Fruit fly (Drosophila melanogaster) whole organism, embryonic: ENCODE data around the gene Shc.

Source experiments
- CG10274 ChIP-seq: fragments of 200-800 bp; sonication (Bioruptor generic); optimal IDR thresholded peaks from 3 replicates; lab custom pipeline; 2017; ENCODE audit warnings: missing biosample characterization, mild to moderate bottlenecking, missing genetic modification characterization
- CG10321 ChIP-seq: fragments of 200-800 bp; sonication (Bioruptor generic); IDR thresholded peaks from 2 replicates; pipeline ENCODE4 v1.3.6; 2022; ENCODE audit warnings: missing biosample characterization, missing genetic modification characterization
- CG10979 ChIP-seq: fragments of 200-800 bp; sonication (Bioruptor generic); optimal IDR thresholded peaks from 2 replicates; lab custom pipeline; 2018; ENCODE audit warnings: missing biosample characterization, mild to moderate bottlenecking, missing genetic modification characterization, moderate library complexity
- CG11504 ChIP-seq: fragments of 200-800 bp; sonication (Bioruptor generic); optimal IDR thresholded peaks from 3 replicates; lab custom pipeline; 2019; ENCODE audit warnings: missing biosample characterization, mild to moderate bottlenecking, missing genetic modification characterization, moderate library complexity
- CG11560 ChIP-seq: fragments of 200-800 bp; sonication (Bioruptor generic); IDR thresholded peaks from 3 replicates; pipeline ENCODE4 v1.3.6; 2022; ENCODE audit warnings: missing biosample characterization, missing genetic modification characterization
- CG12299 ChIP-seq: fragments of 200-800 bp; sonication (Bioruptor generic); optimal IDR thresholded peaks from 2 replicates; lab custom pipeline; 2018; ENCODE audit warnings: missing biosample characterization, mild to moderate bottlenecking, missing genetic modification characterization
- CG13123 ChIP-seq: fragments of 200-800 bp; sonication (Bioruptor generic); optimal IDR thresholded peaks from 2 replicates; lab custom pipeline; 2016; ENCODE audit warnings: missing biosample characterization, missing genetic modification characterization
- CG13775 ChIP-seq: fragments of 200-800 bp; sonication (Bioruptor generic); optimal IDR thresholded peaks from 3 replicates; lab custom pipeline; 2017; ENCODE audit warnings: missing biosample characterization, mild to moderate bottlenecking, missing genetic modification characterization
- CG13894 ChIP-seq: fragments of 200-800 bp; sonication (Bioruptor generic); optimal IDR thresholded peaks from 3 replicates; lab custom pipeline; 2018; ENCODE audit warnings: missing biosample characterization, mild to moderate bottlenecking, missing genetic modification characterization, moderate library complexity
- CG14965 ChIP-seq: fragments of 200-800 bp; sonication (Bioruptor generic); optimal IDR thresholded peaks from 2 replicates; lab custom pipeline; 2016; ENCODE audit warnings: missing biosample characterization, missing genetic modification characterization, borderline replicate concordance
- CG15479 ChIP-seq: fragments of 200-800 bp; sonication (Bioruptor generic); optimal IDR thresholded peaks from 3 replicates; lab custom pipeline; 2019; ENCODE audit warnings: missing biosample characterization, mild to moderate bottlenecking, missing genetic modification characterization, moderate library complexity
- CG17385 ChIP-seq: fragments of 200-800 bp; sonication (Bioruptor generic); optimal IDR thresholded peaks from 3 replicates; lab custom pipeline; 2018; ENCODE audit warnings: missing biosample characterization, mild to moderate bottlenecking, missing genetic modification characterization
- CG17568 ChIP-seq: fragments of 200-800 bp; sonication (Bioruptor generic); optimal IDR thresholded peaks from 2 replicates; lab custom pipeline; 2018; ENCODE audit warnings: missing biosample characterization, mild to moderate bottlenecking, missing genetic modification characterization, moderate library complexity
- CG8290 ChIP-seq, 3 experiments: fragments of 200-800 bp; sonication (Bioruptor generic); optimal IDR thresholded peaks; 2 replicates each; lab custom pipeline; 2016 to 2019; ENCODE audit warnings: missing biosample characterization in 3 of 3, missing genetic modification characterization in 3 of 3, mild to moderate bottlenecking in 2 of 3, moderate library complexity in 1 of 3
- CG8944 ChIP-seq: fragments of 200-800 bp; sonication (Bioruptor generic); optimal IDR thresholded peaks from 3 replicates; lab custom pipeline; 2016; ENCODE audit warnings: missing biosample characterization, missing genetic modification characterization
- CG9817 ChIP-seq: fragments of 200-800 bp; sonication (Bioruptor generic); optimal IDR thresholded peaks from 2 replicates; lab custom pipeline; 2018; ENCODE audit warnings: missing biosample characterization, mild to moderate bottlenecking, missing genetic modification characterization, moderate library complexity
- D19B ChIP-seq: fragments of 200-800 bp; sonication (Bioruptor generic); optimal IDR thresholded peaks from 2 replicates; lab custom pipeline; 2017; ENCODE audit warnings: missing biosample characterization, mild to moderate bottlenecking, missing genetic modification characterization
- Ets65A ChIP-seq: fragments of 200-800 bp; sonication (Bioruptor generic); peaks from one replicate; lab custom pipeline; 2016; ENCODE audit warnings: missing biosample characterization, missing genetic modification characterization
- HHEX ChIP-seq: fragments of 200-800 bp; sonication (Bioruptor generic); optimal IDR thresholded peaks from 3 replicates; lab custom pipeline; 2017; ENCODE audit warnings: missing biosample characterization, mild to moderate bottlenecking, missing genetic modification characterization, missing genetic modification reagents
- Hr3 ChIP-seq: fragments of 200-800 bp; sonication (Bioruptor generic); optimal IDR thresholded peaks from 3 replicates; lab custom pipeline; 2016; ENCODE audit warnings: missing biosample characterization, missing genetic modification characterization
- Max ChIP-seq: fragments of 200-800 bp; sonication (Bioruptor generic); optimal IDR thresholded peaks from 2 replicates; lab custom pipeline; 2016; ENCODE audit warnings: missing biosample characterization, mild to moderate bottlenecking, missing genetic modification characterization
- Neu2 ChIP-seq: fragments of 200-800 bp; sonication (Bioruptor generic); optimal IDR thresholded peaks from 3 replicates; lab custom pipeline; 2016; ENCODE audit warnings: missing biosample characterization, missing genetic modification characterization, borderline replicate concordance
- Nf-YA ChIP-seq: fragments of 200-800 bp; sonication (Bioruptor generic); IDR thresholded peaks from 2 replicates; pipeline ENCODE4 v1.3.6; 2022; ENCODE audit warnings: missing biosample characterization, missing genetic modification characterization
- Ptx1 ChIP-seq: fragments of 200-800 bp; sonication (Bioruptor generic); IDR thresholded peaks from 2 replicates; pipeline ENCODE4 v1.3.6; 2022; ENCODE audit warnings: missing biosample characterization, missing genetic modification characterization
- Rfx ChIP-seq: fragments of 200-800 bp; sonication (Bioruptor generic); IDR thresholded peaks from 2 replicates; pipeline ENCODE4 v1.3.6; 2022; ENCODE audit warnings: missing biosample characterization, missing genetic modification characterization
- Rx ChIP-seq: fragments of 200-800 bp; sonication (Bioruptor generic); IDR thresholded peaks from 2 replicates; pipeline ENCODE4 v1.3.6; 2022; ENCODE audit warnings: missing biosample characterization, missing genetic modification characterization
- Sry-δ ChIP-seq: fragments of 200-800 bp; sonication (Bioruptor generic); optimal IDR thresholded peaks from 2 replicates; lab custom pipeline; 2016; ENCODE audit warnings: missing biosample characterization, missing genetic modification characterization
- Taf1 ChIP-seq: fragments of 200-800 bp; sonication (Bioruptor generic); IDR thresholded peaks from 2 replicates; pipeline ENCODE4 v1.3.6; 2022; ENCODE audit warnings: missing biosample characterization, missing genetic modification characterization
- abd-A ChIP-seq: fragments of 200-800 bp; sonication (Bioruptor generic); optimal IDR thresholded peaks from 3 replicates; lab custom pipeline; 2019; ENCODE audit warnings: missing biosample characterization, mild to moderate bottlenecking, missing genetic modification characterization, moderate library complexity
- ash1 ChIP-seq: fragments of 200-800 bp; sonication (Bioruptor generic); optimal IDR thresholded peaks from 2 replicates; lab custom pipeline; 2018; ENCODE audit warnings: missing biosample characterization, mild to moderate bottlenecking, missing genetic modification characterization
- crol ChIP-seq: fragments of 200-800 bp; sonication (Bioruptor generic); IDR thresholded peaks from 2 replicates; pipeline ENCODE4 v1.3.6; 2022; ENCODE audit warnings: missing biosample characterization, missing genetic modification characterization
- da ChIP-seq: fragments of 200-800 bp; sonication (Bioruptor generic); optimal IDR thresholded peaks from 2 replicates; lab custom pipeline; 2016; ENCODE audit warnings: missing biosample characterization, missing genetic modification characterization
- emc ChIP-seq: fragments of 200-800 bp; sonication (Bioruptor generic); optimal IDR thresholded peaks from 2 replicates; lab custom pipeline; 2016; ENCODE audit warnings: missing biosample characterization, missing genetic modification characterization
- gem ChIP-seq: fragments of 200-800 bp; sonication (Bioruptor generic); optimal IDR thresholded peaks from 2 replicates; lab custom pipeline; 2019; ENCODE audit warnings: missing biosample characterization, mild to moderate bottlenecking, missing genetic modification characterization, moderate library complexity
- her ChIP-seq: fragments of 200-800 bp; sonication (Bioruptor generic); optimal IDR thresholded peaks from 2 replicates; lab custom pipeline; 2016; ENCODE audit warnings: missing biosample characterization, missing genetic modification characterization
- jumu ChIP-seq: fragments of 200-800 bp; sonication (Bioruptor generic); optimal IDR thresholded peaks from 3 replicates; lab custom pipeline; 2016; ENCODE audit warnings: missing biosample characterization, missing genetic modification characterization
- lbe ChIP-seq: fragments of 200-800 bp; sonication (Bioruptor generic); optimal IDR thresholded peaks from 2 replicates; lab custom pipeline; 2016; ENCODE audit warnings: missing biosample characterization, mild to moderate bottlenecking, missing genetic modification characterization
- lmd ChIP-seq: fragments of 200-800 bp; sonication (Bioruptor generic); IDR thresholded peaks from 2 replicates; pipeline ENCODE4 v1.3.6; 2022; ENCODE audit warnings: missing biosample characterization, missing genetic modification characterization
- lov ChIP-seq, 2 experiments: fragments of 200-800 bp in 1 of 2; fragments of >200 bp in 1 of 2; sonication (Bioruptor generic) in 1 of 2; IDR thresholded peaks in 1 of 2; optimal IDR thresholded peaks in 1 of 2; 2 replicates in 1 of 2; 3 replicates in 1 of 2; pipeline versions ENCODE4 v1.3.6 to Lab custom; 2017 to 2022; ENCODE audit warnings: missing biosample characterization in 1 of 2, missing genetic modification characterization in 1 of 2
- otp ChIP-seq: fragments of 200-800 bp; sonication (Bioruptor generic); IDR thresholded peaks from 3 replicates; pipeline ENCODE4, ENCODE4 v1.3.6; 2022; ENCODE audit warnings: missing biosample characterization, missing genetic modification characterization
- pfk ChIP-seq: fragments of 200-800 bp; sonication (Bioruptor generic); optimal IDR thresholded peaks from 2 replicates; lab custom pipeline; 2018; ENCODE audit warnings: missing biosample characterization, mild to moderate bottlenecking, missing genetic modification characterization, moderate library complexity
- pum ChIP-seq: fragments of 200-800 bp; sonication (Bioruptor generic); optimal IDR thresholded peaks from 2 replicates; lab custom pipeline; 2016; ENCODE audit warnings: missing biosample characterization, missing genetic modification characterization
- row ChIP-seq: fragments of 200-800 bp; sonication (Bioruptor generic); IDR thresholded peaks from 3 replicates; pipeline ENCODE4 v1.3.6; 2022; ENCODE audit warnings: missing biosample characterization, missing genetic modification characterization
- run ChIP-seq: fragments of 200-800 bp; sonication (Bioruptor generic); optimal IDR thresholded peaks from 3 replicates; lab custom pipeline; 2018; ENCODE audit warnings: missing biosample characterization, mild to moderate bottlenecking, missing genetic modification characterization
- sima ChIP-seq: fragments of 200-800 bp; sonication (Bioruptor generic); optimal IDR thresholded peaks from 2 replicates; lab custom pipeline; 2016; ENCODE audit warnings: missing biosample characterization, missing genetic modification characterization
- stwl ChIP-seq: fragments of 200-800 bp; sonication (Bioruptor generic); optimal IDR thresholded peaks from 3 replicates; lab custom pipeline; 2018; ENCODE audit warnings: missing biosample characterization, mild to moderate bottlenecking, missing genetic modification characterization, moderate library complexity
- tio ChIP-seq: fragments of 200-800 bp; sonication (Bioruptor generic); optimal IDR thresholded peaks from 2 replicates; lab custom pipeline; 2017; ENCODE audit warnings: missing biosample characterization, missing genetic modification characterization, inconsistent platforms
- usp ChIP-seq: fragments of >200 bp; optimal IDR thresholded peaks from 2 replicates; lab custom pipeline; 2017; ENCODE audit warnings: missing biosample characterization, missing genetic modification characterization
- vvl ChIP-seq: fragments of 200-800 bp; sonication (Bioruptor generic); IDR thresholded peaks from 2 replicates; pipeline ENCODE4 v1.3.6; 2022; ENCODE audit warnings: missing biosample characterization, missing genetic modification characterization
- wdn ChIP-seq: fragments of 200-800 bp; sonication (Bioruptor generic); IDR thresholded peaks from 2 replicates; pipeline ENCODE4 v1.3.6; 2022; ENCODE audit warnings: missing biosample characterization, missing genetic modification characterization

The Shc gene

dm6 chr3L:9451522-9452118 is 24.8 kb downstream of the Shc start, which contains the start of the genes CG3448 and ghi (continued):
- no peak for TF ChIP-seq usp (GFP tag; lab: Kevin White, UChicago)
- TF ChIP-seq CG13775: peak; percentile 18
- TF ChIP-seq CG13123: no peak
- TF ChIP-seq CG10979 (tag; lab: Kevin White, UChicago): peak; percentile 39
- peak; percentile 71 for TF ChIP-seq gem (tag; lab: Kevin White, UChicago)
- peak; percentile 32 for TF ChIP-seq Hr3 (GFP tag; lab: Kevin White, UChicago)
- peak; percentile 87 for TF ChIP-seq abd-A (tag; lab: Kevin White, UChicago)
- no peak for TF ChIP-seq D19B
- no peak for TF ChIP-seq CG8944 (GFP tag; lab: Kevin White, UChicago)
- no peak for TF ChIP-seq Neu2 (GFP tag; lab: Kevin White, UChicago)
- TF ChIP-seq otp (GFP tag; lab: Robert Waterston, UW): no peak
- peak; percentile 58 for TF ChIP-seq Ptx1 (GFP tag; lab: Robert Waterston, UW)
- peak; percentile 68 for TF ChIP-seq Max (GFP tag; lab: Kevin White, UChicago)
- TF ChIP-seq vvl (GFP tag; lab: Robert Waterston, UW): peak; percentile 55
- TF ChIP-seq pum (GFP tag; lab: Kevin White, UChicago): peak; percentile 11
- TF ChIP-seq CG11504: peak; percentile 71
- TF ChIP-seq CG17568: no peak
- TF ChIP-seq emc (GFP tag; lab: Kevin White, UChicago): no peak
- TF ChIP-seq run (tag; lab: Kevin White, UChicago): no peak
- TF ChIP-seq CG14965 (GFP tag; lab: Kevin White, UChicago): no peak
- no peak for TF ChIP-seq pfk (GFP tag; lab: Kevin White, UChicago)
- peak; percentile 63 for TF ChIP-seq Sry-δ (GFP tag; lab: Kevin White, UChicago)
- TF ChIP-seq CG11560: no peak
- TF ChIP-seq jumu: peak; percentile 17
- no peak for TF ChIP-seq wdn (GFP tag; lab: Robert Waterston, UW)
- no peak for TF ChIP-seq CG17385 (GFP tag; lab: Kevin White, UChicago)
- TF ChIP-seq Rx: peak; percentile 22; the same call in 1 of the 2 replicates
- TF ChIP-seq CG12299 (tag; lab: Kevin White, UChicago): peak; percentile 8
- peak; percentile 79 for TF ChIP-seq lbe (GFP tag; lab: Kevin White, UChicago)
- peak; percentile 57; the same call in 2 of the 3 replicates for TF ChIP-seq row (GFP tag; lab: Robert Waterston, UW)
- TF ChIP-seq CG13894 (tag; lab: Kevin White, UChicago): peak; percentile 78
- no peak for TF ChIP-seq CG10274
- TF ChIP-seq Ets65A (GFP tag; lab: Kevin White, UChicago): peak; percentile 86
- peak; percentile 73 for TF ChIP-seq CG9817 (tag; lab: Kevin White, UChicago)
- TF ChIP-seq CG8290 (GFP tag; optimal IDR thresholded peaks at IDR 0.05; lab: Kevin White, UChicago): peak; percentile 3
- TF ChIP-seq CG8290 (tag; optimal IDR thresholded peaks at IDR 0.05; lab: Kevin White, UChicago): peak in 1 of 2 experiments; percentile 65
- TF ChIP-seq Taf1 (GFP tag; lab: Robert Waterston, UW): peak; percentile 27; the same call in 1 of the 2 replicates
- no peak for TF ChIP-seq ash1 (GFP tag; lab: Kevin White, UChicago)
- TF ChIP-seq CG10321: no peak
- no peak for TF ChIP-seq tio (GFP tag; lab: Kevin White, UChicago)
- TF ChIP-seq Nf-YA: no peak
- no peak for TF ChIP-seq CG15479
- TF ChIP-seq lov (optimal IDR thresholded peaks at IDR 0.05; lab: Kevin White, UChicago): no peak
- TF ChIP-seq lov (GFP tag; IDR thresholded peaks at IDR 0.05; lab: Robert Waterston, UW): no peak
- peak; percentile 93 for TF ChIP-seq stwl
- peak; percentile 64 for TF ChIP-seq HHEX
- TF ChIP-seq da: no peak
- TF ChIP-seq her: no peak
- TF ChIP-seq sima (GFP tag; lab: Kevin White, UChicago): no peak
- no peak for TF ChIP-seq crol (GFP tag; lab: Robert Waterston, UW)
- peak; percentile 64 for TF ChIP-seq Rfx (GFP tag; lab: Robert Waterston, UW)
- TF ChIP-seq lmd: peak; percentile 73
